Fruit fly (Drosophila melanogaster) whole organism, prepupa: ENCODE data around the gene yellow-k.

Experiments
- Blimp-1 ChIP-seq: fragments of 200-800 bp; sonication (Bioruptor generic); optimal IDR thresholded peaks from 3 replicates; lab custom pipeline; 2017; ENCODE audit warnings: missing biosample characterization, missing genetic modification characterization, mild to moderate bottlenecking, moderate library complexity, missing genetic modification reagents
- CG10631 ChIP-seq: fragments of 200-800 bp; sonication (Bioruptor generic); optimal IDR thresholded peaks from 2 replicates; lab custom pipeline; 2016; ENCODE audit warnings: missing biosample characterization, missing genetic modification characterization
- CG10669 ChIP-seq: fragments of 200-800 bp; sonication (Bioruptor generic); optimal IDR thresholded peaks from 3 replicates; lab custom pipeline; 2018; ENCODE audit warnings: missing biosample characterization, mild to moderate bottlenecking, missing genetic modification characterization, moderate library complexity
- CG11294 ChIP-seq: fragments of 200-800 bp; sonication (Bioruptor generic); IDR thresholded peaks from 2 replicates; pipeline ENCODE4 v1.3.6; 2022; ENCODE audit warnings: missing biosample characterization, missing genetic modification characterization
- CG11902 ChIP-seq: fragments of 200-800 bp; sonication (Bioruptor generic); optimal IDR thresholded peaks from 3 replicates; lab custom pipeline; 2016; ENCODE audit warnings: missing biosample characterization, missing genetic modification characterization
- CG15336 ChIP-seq: fragments of 200-800 bp; sonication (Bioruptor generic); IDR thresholded peaks from 2 replicates; pipeline ENCODE4 v1.3.6; 2022; ENCODE audit warnings: missing biosample characterization, missing genetic modification characterization
- CG1621 ChIP-seq: fragments of 200-800 bp; sonication (Bioruptor generic); optimal IDR thresholded peaks from 3 replicates; lab custom pipeline; 2018; ENCODE audit warnings: missing biosample characterization, mild to moderate bottlenecking, missing genetic modification characterization
- CG16779 ChIP-seq: fragments of 200-800 bp; sonication (Bioruptor generic); optimal IDR thresholded peaks from 3 replicates; lab custom pipeline; 2017; ENCODE audit warnings: missing biosample characterization, mild to moderate bottlenecking, missing genetic modification characterization
- CG3032 ChIP-seq: fragments of 200-800 bp; optimal IDR thresholded peaks from 2 replicates; lab custom pipeline; 2019; ENCODE audit warnings: missing biosample characterization, mild to moderate bottlenecking, missing genetic modification characterization, moderate library complexity
- CG31627 ChIP-seq: fragments of 200-800 bp; sonication (Bioruptor generic); optimal IDR thresholded peaks from 3 replicates; lab custom pipeline; 2016; ENCODE audit warnings: missing biosample characterization, missing genetic modification characterization
- CG32006 ChIP-seq: fragments of 200-800 bp; sonication (Bioruptor generic); optimal IDR thresholded peaks from 3 replicates; lab custom pipeline; 2017; ENCODE audit warnings: missing biosample characterization, mild to moderate bottlenecking, missing genetic modification characterization
- CG34406 ChIP-seq: fragments of 200-800 bp; sonication (Bioruptor generic); optimal IDR thresholded peaks from 3 replicates; lab custom pipeline; 2016; ENCODE audit warnings: missing biosample characterization, missing genetic modification characterization
- CG3919 ChIP-seq: fragments of 200-800 bp; sonication (Bioruptor generic); optimal IDR thresholded peaks from 3 replicates; lab custom pipeline; 2016; ENCODE audit warnings: missing biosample characterization, missing genetic modification characterization
- CG6163 ChIP-seq: fragments of 200-800 bp; sonication (Bioruptor generic); IDR thresholded peaks from 3 replicates; pipeline ENCODE4 v1.3.6; 2022; ENCODE audit warnings: missing biosample characterization, missing genetic modification characterization
- CG6276 ChIP-seq: fragments of 200-800 bp; sonication (Bioruptor generic); optimal IDR thresholded peaks from 2 replicates; lab custom pipeline; 2017; ENCODE audit warnings: missing biosample characterization, mild to moderate bottlenecking, missing genetic modification characterization
- CG6808 ChIP-seq: fragments of 200-800 bp; sonication (Bioruptor generic); optimal IDR thresholded peaks from 3 replicates; lab custom pipeline; 2017; ENCODE audit warnings: missing biosample characterization, missing genetic modification characterization, mild to moderate bottlenecking, moderate library complexity, missing genetic modification reagents
- CG6854 ChIP-seq: fragments of 200-800 bp; sonication (Bioruptor generic); optimal IDR thresholded peaks from 2 replicates; lab custom pipeline; 2017; ENCODE audit warnings: missing biosample characterization, mild to moderate bottlenecking, missing genetic modification characterization
- CG7368 ChIP-seq: fragments of 200-800 bp; sonication (Bioruptor generic); optimal IDR thresholded peaks from 3 replicates; lab custom pipeline; 2016; ENCODE audit warnings: missing biosample characterization, missing genetic modification characterization
- CG8119 ChIP-seq: fragments of 200-800 bp; sonication (Bioruptor generic); IDR thresholded peaks from 3 replicates; pipeline ENCODE4 v1.3.6; 2022; ENCODE audit warnings: missing biosample characterization, missing genetic modification characterization
- CG8319 ChIP-seq: fragments of 200-800 bp; sonication (Bioruptor generic); optimal IDR thresholded peaks from 3 replicates; lab custom pipeline; 2016; ENCODE audit warnings: missing biosample characterization, missing genetic modification characterization
- CG8632 ChIP-seq: fragments of 200-800 bp; sonication (Bioruptor generic); optimal IDR thresholded peaks from 3 replicates; lab custom pipeline; 2016; ENCODE audit warnings: missing biosample characterization, missing genetic modification characterization
- CG9139 ChIP-seq: fragments of 200-800 bp; sonication (Bioruptor generic); optimal IDR thresholded peaks from 3 replicates; lab custom pipeline; 2017; ENCODE audit warnings: missing biosample characterization, mild to moderate bottlenecking, missing genetic modification characterization
- Eip78C ChIP-seq: fragments of 200-800 bp; sonication (Bioruptor generic); peaks from one replicate; lab custom pipeline; 2016; ENCODE audit warnings: missing biosample characterization, missing genetic modification characterization
- Eip93F ChIP-seq: fragments of 200-800 bp; sonication (Bioruptor generic); optimal IDR thresholded peaks from 2 replicates; lab custom pipeline; 2016; ENCODE audit warnings: missing biosample characterization, mild to moderate bottlenecking, missing genetic modification characterization
- Ets21C ChIP-seq: fragments of 200-800 bp; sonication (Bioruptor generic); optimal IDR thresholded peaks from 3 replicates; lab custom pipeline; 2016; ENCODE audit warnings: missing biosample characterization, missing genetic modification characterization
- Gug ChIP-seq: fragments of 200-800 bp; sonication (Bioruptor generic); IDR thresholded peaks from 2 replicates; pipeline ENCODE4 v1.3.6; 2022; ENCODE audit warnings: missing biosample characterization, missing genetic modification characterization
- Hr38 ChIP-seq: sonication (Bioruptor generic); optimal IDR thresholded peaks from 2 replicates; lab custom pipeline; 2016; ENCODE audit warnings: missing biosample characterization, missing genetic modification characterization
- Hr39 ChIP-seq: fragments of 200-800 bp; sonication (Bioruptor generic); optimal IDR thresholded peaks from 2 replicates; lab custom pipeline; 2016; ENCODE audit warnings: missing biosample characterization, missing genetic modification characterization
- Hr4 ChIP-seq: fragments of 200-800 bp; sonication (Bioruptor generic); optimal IDR thresholded peaks from 3 replicates; lab custom pipeline; 2016; ENCODE audit warnings: missing biosample characterization, missing genetic modification characterization
- Lpt ChIP-seq: fragments of 200-800 bp; sonication (Bioruptor generic); optimal IDR thresholded peaks from 3 replicates; lab custom pipeline; 2016; ENCODE audit warnings: missing biosample characterization, missing genetic modification characterization
- Met ChIP-seq: fragments of 200-800 bp; sonication (Bioruptor generic); optimal IDR thresholded peaks from 3 replicates; lab custom pipeline; 2016; ENCODE audit warnings: missing biosample characterization, missing genetic modification characterization
- OdsH ChIP-seq: fragments of 200-800 bp; sonication (Bioruptor generic); optimal IDR thresholded peaks from 3 replicates; lab custom pipeline; 2016; ENCODE audit warnings: missing biosample characterization, missing genetic modification characterization
- Smox ChIP-seq: fragments of 200-800 bp; sonication (Bioruptor generic); optimal IDR thresholded peaks from 3 replicates; lab custom pipeline; 2016; ENCODE audit warnings: missing biosample characterization, missing genetic modification characterization
- Sox14 ChIP-seq: fragments of 200-800 bp; sonication (Bioruptor generic); optimal IDR thresholded peaks from 3 replicates; lab custom pipeline; 2016; ENCODE audit warnings: missing biosample characterization, missing genetic modification characterization
- Sox15 ChIP-seq: fragments of 200-800 bp; sonication (Bioruptor generic); optimal IDR thresholded peaks from 3 replicates; lab custom pipeline; 2016; ENCODE audit warnings: missing biosample characterization, missing genetic modification characterization
- achi ChIP-seq: fragments of 200-800 bp; sonication (Bioruptor generic); optimal IDR thresholded peaks from 3 replicates; lab custom pipeline; 2016; ENCODE audit warnings: missing biosample characterization, missing genetic modification characterization
- acj6 ChIP-seq: fragments of 200-800 bp; sonication (Bioruptor generic); optimal IDR thresholded peaks from 3 replicates; lab custom pipeline; 2016; ENCODE audit warnings: missing biosample characterization, missing genetic modification characterization
- dac ChIP-seq: fragments of 200-800 bp; sonication (Bioruptor generic); optimal IDR thresholded peaks from 2 replicates; lab custom pipeline; 2017; ENCODE audit warnings: missing biosample characterization, mild to moderate bottlenecking, missing genetic modification characterization
- dsx ChIP-seq: fragments of 200-800 bp; optimal IDR thresholded peaks from 3 replicates; lab custom pipeline; 2019; ENCODE audit warnings: missing biosample characterization, mild to moderate bottlenecking, missing genetic modification characterization, moderate library complexity; ENCODE audit not compliant: poor library complexity, severe bottlenecking
- eg ChIP-seq: fragments of 200-800 bp; sonication (Bioruptor generic); IDR thresholded peaks from 3 replicates; pipeline ENCODE4 v1.3.6; 2022; ENCODE audit warnings: missing biosample characterization, missing genetic modification characterization
- esn ChIP-seq: fragments of 200-800 bp; sonication (Bioruptor generic); optimal IDR thresholded peaks from 2 replicates; lab custom pipeline; 2016; ENCODE audit warnings: missing biosample characterization, mild to moderate bottlenecking, missing genetic modification characterization, moderate library complexity
- fkh ChIP-seq: fragments of 200-800 bp; sonication (Bioruptor generic); optimal IDR thresholded peaks from 3 replicates; lab custom pipeline; 2017; ENCODE audit warnings: missing biosample characterization, mild to moderate bottlenecking, missing genetic modification characterization, moderate library complexity
- lz ChIP-seq: fragments of 200-800 bp; sonication (Bioruptor generic); optimal IDR thresholded peaks from 3 replicates; lab custom pipeline; 2016; ENCODE audit warnings: missing biosample characterization, missing genetic modification characterization
- net ChIP-seq: fragments of 200-800 bp; sonication (Bioruptor generic); optimal IDR thresholded peaks from 3 replicates; lab custom pipeline; 2016; ENCODE audit warnings: missing biosample characterization, missing genetic modification characterization
- pdm3 ChIP-seq: fragments of 200-800 bp; sonication (Bioruptor generic); optimal IDR thresholded peaks from 3 replicates; lab custom pipeline; 2016; ENCODE audit warnings: missing biosample characterization, missing genetic modification characterization
- salr ChIP-seq, 2 experiments: fragments of 200-800 bp; sonication (Bioruptor generic); optimal IDR thresholded peaks; 3 replicates each; lab custom pipeline; 2016 to 2018; ENCODE audit warnings: missing biosample characterization in 2 of 2, missing genetic modification characterization in 2 of 2, mild to moderate bottlenecking in 1 of 2
- spab ChIP-seq: fragments of 200-800 bp; sonication (Bioruptor generic); optimal IDR thresholded peaks from 2 replicates; lab custom pipeline; 2017; ENCODE audit warnings: missing biosample characterization, mild to moderate bottlenecking, missing genetic modification characterization, missing genetic modification reagents
- ss ChIP-seq, 2 experiments: fragments of 200-800 bp; sonication (Bioruptor generic); optimal IDR thresholded peaks; 2 replicates in 1 of 2; 3 replicates in 1 of 2; lab custom pipeline; 2017 to 2018; ENCODE audit warnings: mild to moderate bottlenecking in 2 of 2, missing biosample characterization in 2 of 2, missing genetic modification characterization in 2 of 2, moderate library complexity in 1 of 2
- svp ChIP-seq: fragments of 200-800 bp; sonication (Bioruptor generic); peaks from one replicate; lab custom pipeline; 2016; ENCODE audit warnings: missing biosample characterization, missing genetic modification characterization
- topi ChIP-seq: fragments of 200-800 bp; sonication (Bioruptor generic); optimal IDR thresholded peaks from 3 replicates; lab custom pipeline; 2016; ENCODE audit warnings: missing biosample characterization, missing genetic modification characterization
- vri ChIP-seq: fragments of 200-800 bp; sonication (Bioruptor generic); optimal IDR thresholded peaks from 3 replicates; lab custom pipeline; 2016; ENCODE audit warnings: missing biosample characterization, mild to moderate bottlenecking, missing genetic modification characterization

Gene yellow-k

DNA sequence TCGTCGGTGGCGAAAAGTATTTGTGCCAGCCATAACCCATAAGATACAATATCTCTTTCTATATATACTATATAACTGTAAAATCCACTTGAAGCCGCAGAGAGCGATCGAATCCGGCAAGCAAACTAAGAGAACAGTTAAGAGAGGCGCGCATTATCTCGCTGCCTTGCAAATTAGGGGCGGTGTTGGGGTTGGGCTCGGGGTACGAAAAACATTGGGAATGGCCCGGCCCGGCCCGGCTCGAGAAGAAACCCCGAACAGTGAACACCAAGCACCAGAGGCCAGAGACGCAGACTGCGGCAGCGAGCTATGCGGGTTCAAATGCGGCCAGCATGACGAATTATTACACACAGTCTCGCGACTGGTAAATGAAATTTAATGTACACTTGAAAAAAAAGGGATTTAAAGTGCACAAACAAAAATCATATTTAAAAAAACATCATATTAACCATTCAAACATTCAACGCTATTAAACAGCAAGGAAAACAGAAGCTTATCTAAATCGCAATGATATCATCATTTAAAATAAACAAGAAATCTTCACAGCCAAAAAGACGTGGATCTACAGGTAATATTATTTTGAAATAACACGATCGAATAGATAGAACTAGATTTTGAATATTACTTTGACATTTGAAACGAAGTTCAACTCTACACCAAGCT lies 12.1 kb downstream of the yellow-k start:
- TF ChIP-seq CG7368 (GFP tag; lab: Kevin White, UChicago) (no peak), Hr4 (peak; percentile 47), CG11294 (GFP tag; lab: Robert Waterston, UW) (peak; percentile 52; the same call in 1 of the 2 replicates), topi (GFP tag; lab: Kevin White, UChicago) (peak; percentile 63), acj6 (GFP tag; lab: Kevin White, UChicago) (peak; percentile 1), achi (peak; percentile 11), Lpt (peak; percentile 31), Gug (peak; percentile 58), CG1621 (tag; lab: Kevin White, UChicago) (peak; percentile 53), Hr38 (GFP tag; lab: Kevin White, UChicago) (no peak), svp (GFP tag; lab: Kevin White, UChicago) (peak; percentile 95), CG3919 (GFP tag; lab: Kevin White, UChicago) (peak; percentile 66), CG32006 (GFP tag; lab: Kevin White, UChicago) (peak; percentile 68), net (no peak), CG10669 (peak; percentile 35), CG6854 (GFP tag; lab: Kevin White, UChicago) (peak; percentile 56), CG8119 (peak; percentile 48; the same call in 2 of the 3 replicates), Sox14 (GFP tag; lab: Kevin White, UChicago) (peak; percentile 21), CG16779 (tag; lab: Kevin White, UChicago) (no peak), vri (GFP tag; lab: Kevin White, UChicago) (peak; percentile 55), dac (GFP tag; lab: Kevin White, UChicago) (no peak), CG34406 (GFP tag; lab: Kevin White, UChicago) (no peak), CG8632 (GFP tag; lab: Kevin White, UChicago) (no peak), CG10631 (GFP tag; lab: Kevin White, UChicago) (peak; percentile 49), Ets21C (peak; percentile 27), salr (GFP tag; optimal IDR thresholded peaks at IDR 0.05; lab: Kevin White, UChicago) (peak in 1 of 2 experiments; percentile 57), fkh (GFP tag; lab: Kevin White, UChicago) (no peak), CG6163 (peak; percentile 68), Sox15 (no peak), spab (GFP tag; lab: Kevin White, UChicago) (peak; percentile 52), CG8319 (GFP tag; lab: Kevin White, UChicago) (peak; percentile 3), CG15336 (no peak), CG3032 (tag; lab: Kevin White, UChicago) (peak; percentile 43), Met (GFP tag; lab: Kevin White, UChicago) (peak; percentile 63), Blimp-1 (peak; percentile 2), Eip93F (GFP tag; lab: Kevin White, UChicago) (peak; percentile 34), Hr39 (GFP tag; lab: Kevin White, UChicago) (peak; percentile 61), CG6808 (GFP tag; lab: Kevin White, UChicago) (no peak), CG31627 (peak; percentile 41), OdsH (GFP tag; lab: Kevin White, UChicago) (peak; percentile 1), esn (peak; percentile 47), Eip78C (GFP tag; lab: Kevin White, UChicago) (peak; percentile 81), dsx (GFP tag; lab: Kevin White, UChicago) (peak; percentile 30), Smox (GFP tag; lab: Kevin White, UChicago) (peak; percentile 42), CG6276 (GFP tag; lab: Kevin White, UChicago) (peak; percentile 77), eg (GFP tag; lab: Robert Waterston, UW) (peak; percentile 72; the same call in 2 of the 3 replicates), CG11902 (GFP tag; lab: Kevin White, UChicago) (no peak), lz (GFP tag; lab: Kevin White, UChicago) (peak; percentile 25), ss (GFP tag; optimal IDR thresholded peaks at IDR 0.05; lab: Kevin White, UChicago) (no peak), CG9139 (GFP tag; lab: Kevin White, UChicago) (no peak), pdm3 (GFP tag; lab: Kevin White, UChicago) (peak; percentile 41)
